Fruit fly (Drosophila melanogaster): Measurements from ENCODE around the gene Or23a.

- TF ChIP-seq Myc (optimal IDR thresholded peaks at IDR 0.05): no peak
- no peak for TF ChIP-seq psq (optimal IDR thresholded peaks at IDR 0.05)
- no peak for TF ChIP-seq ttk (optimal IDR thresholded peaks at IDR 0.05)
Observed at dm6 chr2L:2652746-2653145, 1.1 kb upstream of the Or23a start, which contains the start of gene Prosbeta4R1.
